Worm (Caenorhabditis elegans): ENCODE measurements around the gene srx-50.

srx-50 gene

ce11 chrIV:7011728-7012127, 46.0 kb upstream of the srx-50 start, which contains the start of gene trxr-1:
trxr-1 (plus strand) TSS chrIV:7011954.
- no peak for TF ChIP-seq egl-27 (tag; optimal IDR thresholded peaks at IDR 0.05)
- TF ChIP-seq alr-1 (tag; optimal IDR thresholded peaks at IDR 0.05; ENCODE audit: borderline replicate concordance): no peak
- no peak for TF ChIP-seq pqm-1 (tag; optimal IDR thresholded peaks at IDR 0.05)
- TF ChIP-seq unc-86 (tag; optimal IDR thresholded peaks at IDR 0.05): no peak
- peak; percentile 11 for TF ChIP-seq lin-14 (GFP tag; optimal IDR thresholded peaks at IDR 0.05)
- no peak for TF ChIP-seq hlh-4 (tag; optimal IDR thresholded peaks at IDR 0.05)
- TF ChIP-seq nhr-90 (tag; optimal IDR thresholded peaks at IDR 0.05; ENCODE audit: poor library complexity): no peak

ce11 chrIV:7012214-7012613, 45.6 kb upstream of the srx-50 start:
- TF ChIP-seq snpc-4 (tag; optimal IDR thresholded peaks at IDR 0.05) (no peak), unc-130 (tag; optimal IDR thresholded peaks at IDR 0.05) (no peak), ceh-63 (GFP tag; optimal IDR thresholded peaks at IDR 0.05) (no peak), egl-27 (tag; optimal IDR thresholded peaks at IDR 0.05) (no peak), unc-62 (GFP tag; optimal IDR thresholded peaks at IDR 0.05) (no peak), alr-1 (tag; optimal IDR thresholded peaks at IDR 0.05; ENCODE audit: borderline replicate concordance) (no peak), tbx-2 (tag; optimal IDR thresholded peaks at IDR 0.05) (no peak), aly-2 (tag; optimal IDR thresholded peaks at IDR 0.05) (no peak), lsy-2 (tag; optimal IDR thresholded peaks at IDR 0.05) (no peak), egl-13 (tag; optimal IDR thresholded peaks at IDR 0.05) (no peak), dsc-1 (tag; optimal IDR thresholded peaks at IDR 0.05) (no peak), pag-3 (tag; optimal IDR thresholded peaks at IDR 0.05; ENCODE audit: borderline replicate concordance, insufficient read depth) (no peak), nhr-85 (tag) (no peak), ztf-4 (tag; optimal IDR thresholded peaks at IDR 0.05) (no peak), elt-3 (tag; optimal IDR thresholded peaks at IDR 0.05) (no peak), nhr-19 (GFP tag; conservative IDR thresholded peaks at IDR 0.05) (no peak), lin-15B (tag; optimal IDR thresholded peaks at IDR 0.05) (no peak), skn-1 (tag; optimal IDR thresholded peaks at IDR 0.05) (no peak)

- TF ChIP-seq tbx-2 (tag; optimal IDR thresholded peaks at IDR 0.05) (no peak), mef-2 (tag; optimal IDR thresholded peaks at IDR 0.05) (no peak), elt-3 (tag; optimal IDR thresholded peaks at IDR 0.05) (no peak), lsy-2 (tag; optimal IDR thresholded peaks at IDR 0.05) (peak in 1 of 2 experiments; percentile 51), mep-1 (tag; optimal IDR thresholded peaks at IDR 0.05) (peak; percentile 35), lin-14 (GFP tag; optimal IDR thresholded peaks at IDR 0.05) (peak; percentile 38), blmp-1 (tag; optimal IDR thresholded peaks at IDR 0.05) (peak; percentile 11), C16A3.4 (tag; optimal IDR thresholded peaks at IDR 0.05) (peak; percentile 24), lin-35 (GFP tag; optimal IDR thresholded peaks at IDR 0.05) (peak in 1 of 2 experiments; percentile 36), dpl-1 (GFP tag; optimal IDR thresholded peaks at IDR 0.05) (peak in 1 of 3 experiments; percentile 47), xbp-1 (tag; optimal IDR thresholded peaks at IDR 0.05) (no peak)
These were observed 44.9 kb upstream of the srx-50 start for ce11 chrIV:7012731-7013445.

- TF ChIP-seq efl-3 (GFP tag; optimal IDR thresholded peaks at IDR 0.05): no peak
- TF ChIP-seq snpc-4 (tag; optimal IDR thresholded peaks at IDR 0.05): peak; percentile 12
- peak; percentile 86 for TF ChIP-seq lin-14 (GFP tag; optimal IDR thresholded peaks at IDR 0.05)
- TF ChIP-seq rnt-1 (tag; optimal IDR thresholded peaks at IDR 0.05): no peak
- TF ChIP-seq fkh-4 (tag; optimal IDR thresholded peaks at IDR 0.05; ENCODE audit: borderline replicate concordance): no peak
- no peak for TF ChIP-seq unc-62 (GFP tag; optimal IDR thresholded peaks at IDR 0.05)
- TF ChIP-seq tlp-1 (tag; optimal IDR thresholded peaks at IDR 0.05): no peak
- TF ChIP-seq ztf-4 (tag; optimal IDR thresholded peaks at IDR 0.05): peak; percentile 10
- TF ChIP-seq lin-15B (tag; optimal IDR thresholded peaks at IDR 0.05): no peak
- TF ChIP-seq irx-1 (tag; optimal IDR thresholded peaks at IDR 0.05): peak; percentile 44
- TF ChIP-seq nhr-77 (tag; optimal IDR thresholded peaks at IDR 0.05): no peak
- TF ChIP-seq ces-1 (GFP tag; optimal IDR thresholded peaks at IDR 0.05): no peak
- no peak for TF ChIP-seq nhr-28 (tag; optimal IDR thresholded peaks at IDR 0.05)
- peak; percentile 65 for TF ChIP-seq nhr-47 (tag; optimal IDR thresholded peaks at IDR 0.05)
- no peak for TF ChIP-seq unc-130 (tag; optimal IDR thresholded peaks at IDR 0.05)
- TF ChIP-seq mdl-1 (tag; optimal IDR thresholded peaks at IDR 0.05): peak in 1 of 2 experiments; percentile 32
- TF ChIP-seq tbx-2 (tag; optimal IDR thresholded peaks at IDR 0.05): peak; percentile 40
- TF ChIP-seq blmp-1 (tag; optimal IDR thresholded peaks at IDR 0.05): peak; percentile 35
- TF ChIP-seq skn-1 (tag; optimal IDR thresholded peaks at IDR 0.05): peak; percentile 44
- TF ChIP-seq ceh-8 (GFP tag; optimal IDR thresholded peaks at IDR 0.05): no peak
- peak; percentile 83 for TF ChIP-seq nhr-85 (tag)
- TF ChIP-seq fkh-10 (GFP tag; optimal IDR thresholded peaks at IDR 0.05): no peak
- no peak for TF ChIP-seq Y116A8C.19 (tag; optimal IDR thresholded peaks at IDR 0.05; ENCODE audit: borderline replicate concordance)
- TF ChIP-seq mab-9 (GFP tag; IDR thresholded peaks at IDR 0.05): no peak
These were observed 41.3 kb upstream of the srx-50 start for ce11 chrIV:7016502-7016901.

All from whole organism, L1 larva.